Worm (Caenorhabditis elegans): ENCODE data around the gene W03C9.8.

- TF ChIP-seq skn-1 (tag; optimal IDR thresholded peaks at IDR 0.05) (no peak), ama-1 (optimal IDR thresholded peaks at IDR 0.05) (no peak), unc-86 (tag; optimal IDR thresholded peaks at IDR 0.05) (no peak), zip-4 (GFP tag; optimal IDR thresholded peaks at IDR 0.05) (no peak), lsy-2 (tag; optimal IDR thresholded peaks at IDR 0.05) (no peak), nhr-11 (tag; optimal IDR thresholded peaks at IDR 0.05) (no peak), unc-130 (tag; optimal IDR thresholded peaks at IDR 0.05) (no peak), Y116A8C.19 (tag; optimal IDR thresholded peaks at IDR 0.05; ENCODE audit: borderline replicate concordance) (no peak), mep-1 (tag; optimal IDR thresholded peaks at IDR 0.05) (no peak), elt-2 (tag; optimal IDR thresholded peaks at IDR 0.05) (no peak)
These were observed 48.8 kb upstream of the W03C9.8 start for ce11 chrII:11899761-11900160.

Measured in whole organism, L1 larva.